Fruit fly (Drosophila melanogaster): Measurements from ENCODE around the gene Or24a.

DNA sequence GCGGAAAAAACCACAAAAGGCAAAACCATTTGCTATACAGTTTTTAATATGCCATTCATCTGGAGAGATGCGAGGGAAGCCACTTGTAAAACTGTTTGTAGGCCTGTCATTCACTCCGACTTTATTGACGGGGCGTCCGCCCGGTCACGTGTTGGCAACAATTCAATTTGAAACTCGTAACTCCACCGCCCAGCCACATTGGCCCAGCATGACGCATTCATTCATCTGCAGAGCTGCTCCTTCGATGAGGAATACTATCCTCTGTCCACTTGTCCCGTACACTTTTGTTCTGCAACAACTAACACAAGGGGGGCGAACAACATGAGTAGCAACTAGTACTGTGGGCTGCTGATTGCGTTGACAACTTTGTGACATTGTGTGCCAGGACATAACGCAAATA lies 33.6 kb downstream of the Or24a start:
- TF ChIP-seq Dek (tag; optimal IDR thresholded peaks at IDR 0.05): no peak
- no peak for TF ChIP-seq jumu (GFP tag; optimal IDR thresholded peaks at IDR 0.05)
- TF ChIP-seq CoRest (tag; optimal IDR thresholded peaks at IDR 0.05): no peak
- TF ChIP-seq H15 (GFP tag; IDR thresholded peaks at IDR 0.05): no peak
- no peak for TF ChIP-seq sens-2 (GFP tag; IDR thresholded peaks at IDR 0.05)
- TF ChIP-seq Elba2 (GFP tag; optimal IDR thresholded peaks at IDR 0.05): no peak
- no peak for TF ChIP-seq CG4424 (GFP tag; optimal IDR thresholded peaks at IDR 0.05)
- TF ChIP-seq Meics (GFP tag; optimal IDR thresholded peaks at IDR 0.05): no peak
- TF ChIP-seq chif (GFP tag; optimal IDR thresholded peaks at IDR 0.05): no peak
